Worm (Caenorhabditis elegans) whole organism, L4 larva: ENCODE results near the gene Y54E2A.8.

ENCODE experiments used
- F10B5.3 ChIP-seq: sonication (generic microtip); optimal IDR thresholded peaks from 2 replicates; lab custom pipeline; 2016; ENCODE audit warnings: mild to moderate bottlenecking, missing genetic modification characterization, missing compliant biosample characterization
- F37D6.2 ChIP-seq: sonication (generic microtip); optimal IDR thresholded peaks from 2 replicates; lab custom pipeline; 2016; ENCODE audit warnings: mild to moderate bottlenecking, missing genetic modification characterization, missing compliant biosample characterization
- F49E8.2 ChIP-seq: sonication (generic microtip); optimal IDR thresholded peaks from 2 replicates; lab custom pipeline; 2016; ENCODE audit warnings: missing compliant biosample characterization, mild to moderate bottlenecking, missing genetic modification characterization, borderline replicate concordance
- Y105C5A.15 ChIP-seq: fragments of 200-800 bp; sonication (Bioruptor generic); IDR thresholded peaks from 2 replicates; pipeline ENCODE4 v1.3.6; 2022; ENCODE audit warnings: missing genetic modification characterization, missing compliant biosample characterization
- ZK546.5 ChIP-seq, 2 experiments: sonication (generic microtip); optimal IDR thresholded peaks; 2 replicates each; lab custom pipeline; 2017; ENCODE audit warnings: missing biosample characterization in 2 of 2, missing genetic modification characterization in 2 of 2
- arid-1 ChIP-seq: fragments of 200-800 bp; sonication (Bioruptor generic); conservative IDR thresholded peaks from 2 replicates; pipeline ENCODE4 v1.3.6; 2022; ENCODE audit warnings: missing genetic modification reagents, missing genetic modification characterization, missing compliant biosample characterization
- attf-4 ChIP-seq: sonication (generic microtip); optimal IDR thresholded peaks from 3 replicates; lab custom pipeline; 2017; ENCODE audit warnings: missing biosample characterization, missing genetic modification characterization
- ceh-32 ChIP-seq: sonication (generic microtip); optimal IDR thresholded peaks from 2 replicates; lab custom pipeline; 2016; ENCODE audit warnings: mild to moderate bottlenecking, missing genetic modification characterization, missing compliant biosample characterization; ENCODE audit not compliant: poor library complexity
- daf-16 ChIP-seq, 3 experiments: sonication (generic microtip); optimal IDR thresholded peaks; 2 replicates each; lab custom pipeline; 2016 to 2017; ENCODE audit warnings: missing genetic modification characterization in 3 of 3, missing genetic modification reagents in 3 of 3, mild to moderate bottlenecking in 2 of 3, missing compliant biosample characterization in 2 of 3, missing biosample characterization in 1 of 3, moderate library complexity in 1 of 3
- dmd-6 ChIP-seq: fragments of 200-800 bp; sonication (Bioruptor generic); IDR thresholded peaks from 2 replicates; pipeline ENCODE4 v1.3.6; 2022; ENCODE audit warnings: missing genetic modification reagents, missing genetic modification characterization, missing compliant biosample characterization
- duxl-1 ChIP-seq: sonication (generic microtip); optimal IDR thresholded peaks from 2 replicates; lab custom pipeline; 2016; ENCODE audit warnings: mild to moderate bottlenecking, missing genetic modification characterization, moderate library complexity, missing compliant biosample characterization; ENCODE audit not compliant: poor library complexity
- dve-1 ChIP-seq: sonication (generic microtip); optimal IDR thresholded peaks from 2 replicates; lab custom pipeline; 2017; ENCODE audit warnings: antibody characterized with exemption, mild to moderate bottlenecking, missing genetic modification characterization, missing compliant biosample characterization; ENCODE audit not compliant: insufficient read depth
- egl-27 ChIP-seq: sonication (generic microtip); optimal IDR thresholded peaks from 3 replicates; lab custom pipeline; 2017; ENCODE audit warnings: missing biosample characterization, missing genetic modification reagents, missing genetic modification characterization
- gei-8 ChIP-seq: fragments of 200-800 bp; sonication (Bioruptor generic); optimal IDR thresholded peaks from 2 replicates; lab custom pipeline; 2018; ENCODE audit warnings: mild to moderate bottlenecking, missing genetic modification characterization, missing compliant biosample characterization
- hif-1 ChIP-seq, 2 experiments: sonication (generic microtip); optimal IDR thresholded peaks; 2 replicates each; lab custom pipeline; 2016 to 2017; ENCODE audit warnings: missing compliant biosample characterization in 2 of 2, missing genetic modification characterization in 2 of 2, missing genetic modification reagents in 2 of 2, missing genotype in 2 of 2, mild to moderate bottlenecking in 1 of 2
- hmg-1.1 ChIP-seq: fragments of 200-800 bp; sonication (Bioruptor generic); IDR thresholded peaks from 2 replicates; pipeline ENCODE4 v1.3.6; 2022; ENCODE audit warnings: missing genetic modification reagents, missing genetic modification characterization, missing compliant biosample characterization
- lin-1 ChIP-seq: fragments of 200-800 bp; sonication (Bioruptor generic); IDR thresholded peaks from 2 replicates; pipeline ENCODE4 v1.3.6; 2022; ENCODE audit warnings: missing genetic modification reagents, missing genetic modification characterization, missing compliant biosample characterization
- lin-13 ChIP-seq: fragments of 150-350 bp; optimal IDR thresholded peaks from 2 replicates; lab custom pipeline; 2014; ENCODE audit warnings: missing biosample characterization, missing genetic modification reagents, missing genetic modification characterization
- lin-15B ChIP-seq: fragments of 150-350 bp; sonication (generic microtip); optimal IDR thresholded peaks from 3 replicates; lab custom pipeline; 2014; ENCODE audit warnings: missing biosample characterization, missing genetic modification characterization
- lin-29 ChIP-seq: fragments of 200-800 bp; sonication (Bioruptor generic); IDR thresholded peaks from 2 replicates; pipeline ENCODE4 v1.3.6; 2022; ENCODE audit warnings: missing genetic modification reagents, missing genetic modification characterization, missing compliant biosample characterization
- lin-39 ChIP-seq: fragments of 150-350 bp; optimal IDR thresholded peaks from 2 replicates; lab custom pipeline; 2014; ENCODE audit warnings: missing biosample characterization, missing genetic modification reagents, missing genetic modification characterization
- lir-3 ChIP-seq: sonication (generic microtip); optimal IDR thresholded peaks from 2 replicates; lab custom pipeline; 2016; ENCODE audit warnings: mild to moderate bottlenecking, missing genetic modification characterization, missing compliant biosample characterization
- lsy-2 ChIP-seq, 2 experiments: fragments of 150-350 bp in 1 of 2; sonication (generic microtip) in 1 of 2; optimal IDR thresholded peaks; 2 replicates each; lab custom pipeline; 2014 to 2017; ENCODE audit warnings: missing biosample characterization in 2 of 2, missing genetic modification characterization in 2 of 2
- madf-5 ChIP-seq, 2 experiments: fragments of 200-800 bp; sonication (Bioruptor generic); IDR thresholded peaks; 2 replicates each; pipeline ENCODE4 v1.3.6; 2022; ENCODE audit warnings: missing compliant biosample characterization in 2 of 2, missing genetic modification characterization in 2 of 2
- madf-9 ChIP-seq: fragments of 200-800 bp; sonication (Bioruptor generic); conservative IDR thresholded peaks from 2 replicates; pipeline ENCODE4 v1.3.6; 2022; ENCODE audit warnings: missing genetic modification reagents, missing genetic modification characterization, missing compliant biosample characterization
- mxl-2 ChIP-seq: fragments of 200-800 bp; sonication (Bioruptor generic); conservative IDR thresholded peaks from 2 replicates; pipeline ENCODE4 v1.3.6; 2022; ENCODE audit warnings: missing genetic modification reagents, missing genetic modification characterization, missing compliant biosample characterization
- nhr-10 ChIP-seq: fragments of 150-350 bp; optimal IDR thresholded peaks from 2 replicates; lab custom pipeline; 2014; ENCODE audit warnings: missing biosample characterization, missing genetic modification characterization
- nhr-102 ChIP-seq: sonication (generic microtip); optimal IDR thresholded peaks from 2 replicates; lab custom pipeline; 2016; ENCODE audit warnings: mild to moderate bottlenecking, missing genetic modification characterization, moderate library complexity, missing compliant biosample characterization
- nhr-237 ChIP-seq: sonication (generic microtip); optimal IDR thresholded peaks from 2 replicates; lab custom pipeline; 2017; ENCODE audit warnings: missing biosample characterization, missing genetic modification characterization
- nhr-25 ChIP-seq: sonication (generic microtip); optimal IDR thresholded peaks from 2 replicates; lab custom pipeline; 2017; ENCODE audit warnings: missing genetic modification characterization, mild to moderate bottlenecking, missing compliant biosample characterization, antibody characterized with exemption, moderate library complexity, borderline replicate concordance; ENCODE audit not compliant: insufficient read depth
- nhr-42 ChIP-seq: fragments of 200-800 bp; sonication (Bioruptor generic); IDR thresholded peaks from 2 replicates; pipeline ENCODE4 v1.3.6; 2022; ENCODE audit warnings: missing genetic modification characterization, missing compliant biosample characterization
- nhr-76 ChIP-seq: fragments of 150-350 bp; optimal IDR thresholded peaks from 2 replicates; lab custom pipeline; 2014; ENCODE audit warnings: missing biosample characterization, missing genetic modification characterization
- nhr-77 ChIP-seq: fragments of 150-350 bp; optimal IDR thresholded peaks from 2 replicates; lab custom pipeline; 2014; ENCODE audit warnings: missing biosample characterization, missing genetic modification characterization
- pha-4 ChIP-seq, 2 experiments: fragments of 150-350 bp in 1 of 2; fragments of 200-800 bp in 1 of 2; sonication (Bioruptor generic) in 1 of 2; IDR thresholded peaks in 1 of 2; optimal IDR thresholded peaks in 1 of 2; 2 replicates each; pipeline versions ENCODE4 v1.3.6 to Lab custom; 2014 to 2022; ENCODE audit warnings: missing genetic modification characterization in 2 of 2, missing genetic modification reagents in 2 of 2, missing biosample characterization in 1 of 2, missing compliant biosample characterization in 1 of 2
- pqm-1 ChIP-seq: sonication (generic microtip); optimal IDR thresholded peaks from 2 replicates; lab custom pipeline; 2017; ENCODE audit warnings: missing biosample characterization, missing genetic modification characterization
- rbr-2 ChIP-seq: sonication (generic microtip); optimal IDR thresholded peaks from 2 replicates; lab custom pipeline; 2016; ENCODE audit warnings: missing genotype, missing genetic modification characterization, missing compliant biosample characterization
- saeg-2 ChIP-seq: fragments of 200-800 bp; sonication (Bioruptor generic); IDR thresholded peaks from 2 replicates; pipeline ENCODE4 v1.3.6; 2022; ENCODE audit warnings: missing genetic modification reagents, missing genetic modification characterization, missing compliant biosample characterization
- set-16 ChIP-seq: fragments of 200-800 bp; sonication (Bioruptor generic); IDR thresholded peaks from 2 replicates; pipeline ENCODE4 v1.3.6; 2022; ENCODE audit warnings: missing genetic modification reagents, missing genetic modification characterization, missing compliant biosample characterization
- skn-1 ChIP-seq: fragments of 150-350 bp; optimal IDR thresholded peaks from 2 replicates; lab custom pipeline; 2014; ENCODE audit warnings: missing biosample characterization, missing genetic modification characterization
- snpc-1.2 ChIP-seq: fragments of 200-800 bp; sonication (Bioruptor generic); IDR thresholded peaks from 2 replicates; pipeline ENCODE4 v1.3.6; 2022; ENCODE audit warnings: missing genetic modification reagents, missing genetic modification characterization, missing compliant biosample characterization
- snpc-4 ChIP-seq: fragments of 150-350 bp; optimal IDR thresholded peaks from 2 replicates; lab custom pipeline; 2014; ENCODE audit warnings: missing biosample characterization, missing genetic modification characterization
- spr-1 ChIP-seq: sonication (generic microtip); optimal IDR thresholded peaks from 2 replicates; lab custom pipeline; 2016; ENCODE audit warnings: mild to moderate bottlenecking, missing genetic modification characterization, missing compliant biosample characterization
- tra-1 ChIP-seq: fragments of 200-800 bp; sonication (Bioruptor generic); IDR thresholded peaks from 2 replicates; pipeline ENCODE4 v1.3.6; 2022; ENCODE audit warnings: missing genetic modification reagents, missing genetic modification characterization, missing compliant biosample characterization
- unc-130 ChIP-seq: sonication (generic microtip); optimal IDR thresholded peaks from 2 replicates; lab custom pipeline; 2016; ENCODE audit warnings: missing genetic modification reagents, missing genetic modification characterization, missing compliant biosample characterization
- unc-62 ChIP-seq, 3 experiments: fragments of 150-350 bp in 1 of 3; sonication (generic microtip); optimal IDR thresholded peaks in 2 of 3; peaks in 1 of 3; 1 replicate in 1 of 3; 2 replicates in 2 of 3; lab custom pipeline; 2014 to 2017; ENCODE audit warnings: missing biosample characterization in 3 of 3, missing genetic modification characterization in 3 of 3, missing genetic modification reagents in 3 of 3, missing genotype in 1 of 3
- vab-7 ChIP-seq: fragments of 200-800 bp; sonication (Bioruptor generic); IDR thresholded peaks from 2 replicates; pipeline ENCODE4 v1.3.6; 2022; ENCODE audit warnings: missing genetic modification reagents, missing genetic modification characterization, missing compliant biosample characterization
- zag-1 ChIP-seq: fragments of 150-350 bp; optimal IDR thresholded peaks from 2 replicates; lab custom pipeline; 2014; ENCODE audit warnings: missing biosample characterization, missing genetic modification characterization
- ztf-7 ChIP-seq: fragments of 150-350 bp; optimal IDR thresholded peaks from 2 replicates; lab custom pipeline; 2014; ENCODE audit warnings: missing biosample characterization, missing genetic modification characterization

Y54E2A.8 gene

DNA sequence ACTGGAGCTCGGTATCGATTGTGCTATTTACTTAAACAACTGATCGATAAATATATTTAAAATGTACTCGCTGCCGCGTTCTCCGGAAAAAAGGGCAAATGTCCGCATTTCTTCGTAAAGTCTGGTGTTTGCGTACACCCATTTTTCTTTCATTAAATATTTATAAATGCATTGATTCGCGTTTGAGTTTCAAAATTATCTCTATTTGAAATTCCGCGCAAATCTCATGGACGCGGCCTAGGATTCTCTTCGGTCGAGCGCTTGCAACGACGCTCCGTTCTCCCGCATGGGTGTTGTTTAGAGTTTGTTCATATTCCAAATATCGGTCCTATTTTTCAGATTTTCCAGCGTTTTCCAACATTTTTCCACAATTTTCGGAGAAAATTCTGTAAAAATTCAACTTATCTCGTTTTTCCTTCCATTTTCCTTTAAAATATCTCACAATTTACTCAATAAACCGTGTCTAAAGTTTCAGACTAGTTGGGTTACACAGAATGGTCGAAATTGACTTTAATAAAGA is 16.9 kb downstream of the Y54E2A.8 start, which contains the start of gene eif-3.B (continued):
- TF ChIP-seq F49E8.2 (tag; lab: Kevin White, UChicago) (peak; percentile 20), dmd-6 (peak; percentile 77), ceh-32 (tag; lab: Kevin White, UChicago) (peak; percentile 45), madf-9 (GFP tag; lab: Robert Waterston, UW) (peak; percentile 66; the same call in 1 of the 2 replicates), zag-1 (tag; lab: Kevin White, UChicago) (no peak), hif-1 (tag; optimal IDR thresholded peaks at IDR 0.05; lab: Kevin White, UChicago) (peak in 1 of 2 experiments; percentile 92), attf-4 (tag; lab: Kevin White, UChicago) (no peak), pha-4 (GFP tag; IDR thresholded peaks at IDR 0.05; lab: Robert Waterston, UW) (peak; percentile 59; the same call in 1 of the 2 replicates), pha-4 (tag; optimal IDR thresholded peaks at IDR 0.05; lab: Kevin White, UChicago) (peak; percentile 69), unc-130 (GFP tag; lab: Kevin White, UChicago) (peak; percentile 95), nhr-77 (tag; lab: Kevin White, UChicago) (peak; percentile 95), dve-1 (tag; lab: Kevin White, UChicago) (peak; percentile 97), hmg-1.1 (GFP tag; lab: Robert Waterston, UW) (peak; percentile 77), lin-1 (GFP tag; lab: Robert Waterston, UW) (0 out of 2 replicates have a peak, but pooled peaks have one; percentile 26), lin-13 (GFP tag; lab: Kevin White, UChicago) (peak; percentile 82), egl-27 (tag; lab: Kevin White, UChicago) (no peak), pqm-1 (no peak), nhr-42 (GFP tag; lab: Robert Waterston, UW) (peak; percentile 88), nhr-25 (tag; lab: Kevin White, UChicago) (peak; percentile 58), lin-29 (GFP tag; lab: Robert Waterston, UW) (no peak), snpc-4 (tag; lab: Kevin White, UChicago) (peak; percentile 50), nhr-102 (tag; lab: Kevin White, UChicago) (peak; percentile 72), nhr-237 (tag; lab: Kevin White, UChicago) (no peak), lin-15B (tag; lab: Kevin White, UChicago) (peak; percentile 32), vab-7 (peak; percentile 36; the same call in 1 of the 2 replicates), skn-1 (tag; lab: Kevin White, UChicago) (no peak), Y105C5A.15 (GFP tag; lab: Robert Waterston, UW) (no peak), ztf-7 (tag; lab: Kevin White, UChicago) (peak; percentile 81), arid-1 (GFP tag; lab: Robert Waterston, UW) (0 out of 2 replicates have a peak, but pooled peaks have one; percentile 53), F10B5.3 (tag; lab: Kevin White, UChicago) (peak; percentile 72), lir-3 (no peak), gei-8 (no peak), nhr-10 (no peak), madf-5 (GFP tag; IDR thresholded peaks at IDR 0.05; lab: Robert Waterston, UW) (0 out of 4 replicates have a peak, but pooled peaks of 1 of the 2 experiments have one; percentile 18), lsy-2 (tag; optimal IDR thresholded peaks at IDR 0.05; lab: Kevin White, UChicago) (peak; percentile 59 to 95), spr-1 (peak; percentile 78), F37D6.2 (tag; lab: Kevin White, UChicago) (peak; percentile 79), ZK546.5 (tag; optimal IDR thresholded peaks at IDR 0.05; lab: Kevin White, UChicago) (no peak), saeg-2 (GFP tag; lab: Robert Waterston, UW) (no peak), tra-1 (GFP tag; lab: Robert Waterston, UW) (no peak), nhr-76 (tag; lab: Kevin White, UChicago) (no peak), snpc-1.2 (GFP tag; lab: Robert Waterston, UW) (no peak), duxl-1 (peak; percentile 90), daf-16 (GFP tag; optimal IDR thresholded peaks at IDR 0.05; lab: Kevin White, UChicago) (peak in 1 of 2 experiments; percentile 72), daf-16 (tag; optimal IDR thresholded peaks at IDR 0.05; lab: Kevin White, UChicago) (peak; percentile 46), rbr-2 (tag; lab: Kevin White, UChicago) (peak; percentile 83), lin-39 (tag; lab: Kevin White, UChicago) (no peak), mxl-2 (GFP tag; lab: Robert Waterston, UW) (no peak), unc-62 (GFP tag; optimal IDR thresholded peaks at IDR 0.05 in 1 of 2; lab: Kevin White, UChicago) (no peak), unc-62 (tag; optimal IDR thresholded peaks at IDR 0.05; lab: Kevin White, UChicago) (no peak), set-16 (GFP tag; lab: Robert Waterston, UW) (peak; percentile 23; the same call in 1 of the 2 replicates)
